Fruit fly (Drosophila melanogaster): Measurements from ENCODE around the gene CG7208.

Gene CG7208

DNA sequence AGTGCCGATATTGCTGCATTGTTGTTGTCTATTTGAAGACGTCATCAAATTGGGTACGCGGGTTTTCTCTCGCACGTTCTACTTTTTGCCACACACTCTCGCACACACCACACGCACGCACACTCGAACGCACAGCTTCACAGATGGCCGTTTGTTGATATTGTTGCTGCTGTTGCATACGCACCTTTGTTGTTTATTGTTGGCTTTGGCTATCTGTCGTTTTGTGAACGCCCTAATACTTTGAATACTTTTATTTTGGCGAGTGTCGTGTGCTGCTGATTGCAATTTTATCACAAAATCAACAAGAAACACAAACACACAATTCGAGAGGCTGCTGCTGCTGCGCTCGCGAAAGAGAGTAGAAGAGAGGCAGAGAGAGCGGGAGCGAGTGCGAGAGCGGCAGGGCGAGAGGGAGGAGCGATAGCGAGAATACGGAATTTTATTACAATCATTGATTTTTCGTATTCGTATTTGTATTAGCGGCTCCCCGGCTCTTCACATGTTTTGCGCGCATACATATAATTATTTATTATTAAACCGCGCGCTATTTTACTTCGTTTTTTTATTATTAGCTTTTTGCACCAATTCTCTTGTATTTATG, 13.1 kb upstream of the CG7208 start (continued):
- TF ChIP-seq exex (tag; optimal IDR thresholded peaks at IDR 0.05) (no peak), CG14441 (GFP tag; IDR thresholded peaks at IDR 0.05) (no peak), Eip74EF (GFP tag; optimal IDR thresholded peaks at IDR 0.05) (peak in 1 of 2 experiments; percentile 48), Camta (GFP tag; optimal IDR thresholded peaks at IDR 0.05) (peak; percentile 20), tup (GFP tag; optimal IDR thresholded peaks at IDR 0.05) (no peak), Gug (GFP tag; IDR thresholded peaks at IDR 0.05) (no peak), CG9727 (GFP tag; optimal IDR thresholded peaks at IDR 0.05) (peak; percentile 70), Tbp (GFP tag; optimal IDR thresholded peaks at IDR 0.05) (no peak), Dek (tag; optimal IDR thresholded peaks at IDR 0.05) (no peak), CG10654 (GFP tag; optimal IDR thresholded peaks at IDR 0.05) (peak; percentile 9), CG7357 (GFP tag; IDR thresholded peaks at IDR 0.05) (no peak), vnd (GFP tag; IDR thresholded peaks at IDR 0.05; ENCODE audit: partially characterized antibody) (no peak), CG1602 (GFP tag; optimal IDR thresholded peaks at IDR 0.05) (peak; percentile 4), Fer3 (tag; optimal IDR thresholded peaks at IDR 0.05) (peak; percentile 50), mld (GFP tag; IDR thresholded peaks at IDR 0.05; ENCODE audit: partially characterized antibody) (no peak), h (optimal IDR thresholded peaks at IDR 0.05) (no peak), ab (GFP tag; optimal IDR thresholded peaks at IDR 0.05) (no peak), kni (GFP tag; optimal IDR thresholded peaks at IDR 0.05) (peak; percentile 62), CG30020 (tag; optimal IDR thresholded peaks at IDR 0.05) (no peak), CG18011 (GFP tag; optimal IDR thresholded peaks at IDR 0.05) (no peak), Aef1 (GFP tag; IDR thresholded peaks at IDR 0.05) (no peak), phol (tag; optimal IDR thresholded peaks at IDR 0.05) (peak; percentile 12), CG2875 (GFP tag; optimal IDR thresholded peaks at IDR 0.05) (peak; percentile 56), cad (GFP tag; optimal IDR thresholded peaks at IDR 0.05) (no peak), esg (GFP tag; conservative IDR thresholded peaks at IDR 0.05) (no peak), Dbx (GFP tag; IDR thresholded peaks at IDR 0.05) (no peak), lab (GFP tag; optimal IDR thresholded peaks at IDR 0.05) (peak; percentile 45), psq (GFP tag; optimal IDR thresholded peaks at IDR 0.05) (no peak), knrl (GFP tag; IDR thresholded peaks at IDR 0.05; ENCODE audit: partially characterized antibody) (no peak), gsb-n (tag; optimal IDR thresholded peaks at IDR 0.05) (no peak), wek (GFP tag; optimal IDR thresholded peaks at IDR 0.05) (peak; percentile 82), klu (GFP tag; IDR thresholded peaks at IDR 0.05) (no peak), ftz-f1 (GFP tag; optimal IDR thresholded peaks at IDR 0.05) (no peak), prd (optimal IDR thresholded peaks at IDR 0.05) (no peak), prd (GFP tag; IDR thresholded peaks at IDR 0.05) (no peak), CG4854 (GFP tag; optimal IDR thresholded peaks at IDR 0.05) (peak; percentile 46), CG6683 (GFP tag; optimal IDR thresholded peaks at IDR 0.05) (peak; percentile 62), Spps (tag; optimal IDR thresholded peaks at IDR 0.05) (peak; percentile 30), CG6254 (GFP tag; optimal IDR thresholded peaks at IDR 0.05) (no peak), ro (GFP tag; IDR thresholded peaks at IDR 0.05) (no peak), CG2199 (GFP tag; IDR thresholded peaks at IDR 0.05) (no peak), CG10979 (tag; optimal IDR thresholded peaks at IDR 0.05) (no peak), gem (tag; optimal IDR thresholded peaks at IDR 0.05) (peak; percentile 41), chif (GFP tag; optimal IDR thresholded peaks at IDR 0.05) (no peak), ci (GFP tag; IDR thresholded peaks at IDR 0.05) (no peak), eyg (GFP tag; optimal IDR thresholded peaks at IDR 0.05) (peak; percentile 27), stc (GFP tag; IDR thresholded peaks at IDR 0.05) (no peak), dimm (GFP tag; IDR thresholded peaks at IDR 0.05) (no peak), wor (GFP tag; IDR thresholded peaks at IDR 0.05) (no peak), Lpt (GFP tag; optimal IDR thresholded peaks at IDR 0.05) (no peak), yki (optimal IDR thresholded peaks at IDR 0.05) (peak; percentile 98), CrebB (tag; optimal IDR thresholded peaks at IDR 0.05) (peak; percentile 77)
